Worm (Caenorhabditis elegans): ENCODE data around the gene clec-171.

The clec-171 gene

DNA sequence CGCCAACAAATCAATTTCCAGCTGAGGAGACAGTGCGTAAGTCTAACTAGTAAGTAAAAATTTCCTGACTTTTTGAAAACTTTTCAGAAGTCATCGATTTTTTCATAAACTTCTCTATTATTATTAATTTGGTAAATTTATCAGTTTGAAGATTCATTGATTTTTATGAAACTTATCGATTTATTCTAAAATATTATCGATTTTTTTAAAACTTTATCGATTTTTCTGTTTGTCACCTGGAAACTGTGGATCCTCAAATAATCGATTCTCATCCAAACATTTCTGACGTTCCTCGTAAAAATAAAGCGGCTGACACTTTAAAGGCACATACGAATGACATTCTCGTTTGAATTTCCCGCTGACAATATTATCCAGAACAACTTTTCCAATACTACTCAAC, 6.8 kb upstream of the clec-171 start:
- TF ChIP-seq cnd-1 (tag; optimal IDR thresholded peaks at IDR 0.05) (no peak), mep-1 (tag; optimal IDR thresholded peaks at IDR 0.05) (no peak), ceh-83 (GFP tag; optimal IDR thresholded peaks at IDR 0.05) (no peak), mab-5 (tag; optimal IDR thresholded peaks at IDR 0.05) (no peak), mls-2 (tag; optimal IDR thresholded peaks at IDR 0.05) (no peak), ceh-39 (tag; optimal IDR thresholded peaks at IDR 0.05) (no peak), sptf-1 (tag; optimal IDR thresholded peaks at IDR 0.05) (no peak), nhr-28 (tag; optimal IDR thresholded peaks at IDR 0.05) (no peak), unc-39 (tag; optimal IDR thresholded peaks at IDR 0.05) (no peak), pha-4 (tag; optimal IDR thresholded peaks at IDR 0.05) (no peak), hlh-1 (tag; optimal IDR thresholded peaks at IDR 0.05) (no peak), lin-32 (GFP tag; optimal IDR thresholded peaks at IDR 0.05) (no peak), drap-1 (GFP tag; optimal IDR thresholded peaks at IDR 0.05) (no peak), lsy-2 (tag; optimal IDR thresholded peaks at IDR 0.05) (no peak), blmp-1 (tag; optimal IDR thresholded peaks at IDR 0.05) (no peak), nhr-237 (tag; optimal IDR thresholded peaks at IDR 0.05) (no peak), ceh-43 (GFP tag; optimal IDR thresholded peaks at IDR 0.05) (no peak), elt-3 (tag; optimal IDR thresholded peaks at IDR 0.05) (no peak), ham-2 (GFP tag; optimal IDR thresholded peaks at IDR 0.05) (no peak)

DNA sequence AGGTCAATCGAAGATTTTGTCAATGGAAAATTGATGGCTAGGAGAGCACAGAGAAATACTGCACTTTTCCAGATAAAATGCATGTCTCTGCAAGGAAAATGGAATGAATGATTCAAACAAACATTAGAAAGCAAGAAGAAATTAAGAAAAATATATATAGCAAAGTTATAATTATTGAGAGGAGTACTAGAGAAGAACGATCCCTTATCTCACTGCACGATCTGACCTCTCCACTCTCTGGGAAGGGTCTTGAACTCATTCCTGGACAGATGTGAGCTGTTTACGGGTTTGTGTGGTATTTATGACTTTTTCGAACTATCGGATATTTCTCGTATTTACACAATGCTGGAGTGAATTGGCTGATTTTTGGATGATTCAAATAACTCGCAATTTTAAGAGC, 3.1 kb upstream of the clec-171 start, which contains the start of gene Y77E11A.23:
TSS of gene Y77E11A.23 (minus strand) at position 107 of the 400 bp plus-strand sequence.
- no peak for TF ChIP-seq mab-5 (tag; optimal IDR thresholded peaks at IDR 0.05)
- peak; percentile 93 for TF ChIP-seq elt-1 (tag; optimal IDR thresholded peaks at IDR 0.05; ENCODE audit: borderline replicate concordance, insufficient read depth)
- peak; percentile 19 for TF ChIP-seq nhr-2 (tag; optimal IDR thresholded peaks at IDR 0.05)

DNA sequence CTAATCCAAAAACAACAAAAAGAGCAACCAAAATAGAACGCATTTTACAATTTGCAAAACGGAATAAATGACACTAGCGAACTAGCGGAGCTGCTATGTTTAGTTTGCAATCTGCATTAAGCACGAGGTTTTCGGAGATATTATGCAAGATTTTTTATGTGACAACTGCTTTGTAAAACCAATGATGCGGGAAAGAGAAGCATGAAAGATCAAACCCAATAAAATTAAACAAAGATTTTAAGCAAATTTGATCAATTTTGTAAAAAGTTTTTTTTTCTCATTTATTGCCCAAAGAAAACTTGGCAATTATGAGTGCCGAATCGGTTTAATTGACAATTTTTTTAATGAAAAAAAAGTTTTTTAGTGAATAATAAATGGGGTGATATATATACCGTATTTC, 2.2 kb downstream of the clec-171 start, which contains the start of gene Y77E11A.8:
TSS of gene Y77E11A.8 (minus strand) at position 101 of the 400 bp plus-strand sequence.
- TF ChIP-seq nhr-2 (tag; optimal IDR thresholded peaks at IDR 0.05) (no peak), pha-4 (tag; optimal IDR thresholded peaks at IDR 0.05) (no peak), nhr-12 (tag; optimal IDR thresholded peaks at IDR 0.05) (no peak), ztf-11 (tag; optimal IDR thresholded peaks at IDR 0.05) (no peak)

ce11 chrIV:1420603-1421002, 6.6 kb downstream of the clec-171 start, which contains the start of gene jtr-1:
Gene jtr-1, plus strand, starts transcription at chrIV:1420929.
- TF ChIP-seq ham-2 (GFP tag; optimal IDR thresholded peaks at IDR 0.05) (no peak), cnd-1 (tag; optimal IDR thresholded peaks at IDR 0.05) (no peak), unc-62 (GFP tag; optimal IDR thresholded peaks at IDR 0.05) (no peak), bed-3 (GFP tag; optimal IDR thresholded peaks at IDR 0.05) (no peak), flh-1 (GFP tag; optimal IDR thresholded peaks at IDR 0.05) (no peak), pha-4 (tag; optimal IDR thresholded peaks at IDR 0.05) (no peak), lin-32 (GFP tag; optimal IDR thresholded peaks at IDR 0.05) (no peak), ztf-11 (tag; optimal IDR thresholded peaks at IDR 0.05) (no peak), nhr-2 (tag; optimal IDR thresholded peaks at IDR 0.05) (no peak), ceh-39 (tag; optimal IDR thresholded peaks at IDR 0.05) (no peak), ceh-83 (GFP tag; optimal IDR thresholded peaks at IDR 0.05) (no peak), mab-5 (tag; optimal IDR thresholded peaks at IDR 0.05) (no peak), zip-8 (tag; optimal IDR thresholded peaks at IDR 0.05) (no peak), sptf-1 (tag; optimal IDR thresholded peaks at IDR 0.05) (no peak), lsy-2 (tag; optimal IDR thresholded peaks at IDR 0.05) (no peak)

- TF ChIP-seq lsy-2 (tag; optimal IDR thresholded peaks at IDR 0.05) (peak; percentile 85), drap-1 (GFP tag; optimal IDR thresholded peaks at IDR 0.05) (peak; percentile 63), cnd-1 (tag; optimal IDR thresholded peaks at IDR 0.05) (no peak), lin-13 (tag; optimal IDR thresholded peaks at IDR 0.05) (peak; percentile 86), pha-4 (tag; optimal IDR thresholded peaks at IDR 0.05) (peak; percentile 86), mls-2 (tag; optimal IDR thresholded peaks at IDR 0.05) (peak; percentile 29), nhr-76 (tag; optimal IDR thresholded peaks at IDR 0.05) (no peak), sptf-1 (tag; optimal IDR thresholded peaks at IDR 0.05) (peak; percentile 80), lin-32 (GFP tag; optimal IDR thresholded peaks at IDR 0.05) (peak; percentile 43), bed-3 (GFP tag; optimal IDR thresholded peaks at IDR 0.05) (no peak), elt-3 (tag; optimal IDR thresholded peaks at IDR 0.05) (no peak), M03D4.4 (tag; optimal IDR thresholded peaks at IDR 0.05) (peak; percentile 23), nhr-237 (tag; optimal IDR thresholded peaks at IDR 0.05) (peak; percentile 95), hlh-1 (tag; optimal IDR thresholded peaks at IDR 0.05) (peak; percentile 34), tbx-8 (GFP tag; optimal IDR thresholded peaks at IDR 0.05) (no peak), mep-1 (tag; optimal IDR thresholded peaks at IDR 0.05) (peak; percentile 97), ham-2 (GFP tag; optimal IDR thresholded peaks at IDR 0.05) (peak; percentile 15), flh-1 (GFP tag; optimal IDR thresholded peaks at IDR 0.05) (peak; percentile 3), unc-62 (GFP tag; optimal IDR thresholded peaks at IDR 0.05) (peak; percentile 67), mab-5 (tag; optimal IDR thresholded peaks at IDR 0.05) (peak; percentile 10), ceh-39 (tag; optimal IDR thresholded peaks at IDR 0.05) (peak; percentile 90), ces-1 (GFP tag; optimal IDR thresholded peaks at IDR 0.05) (peak; percentile 81), ceh-43 (GFP tag; optimal IDR thresholded peaks at IDR 0.05) (no peak), blmp-1 (tag; optimal IDR thresholded peaks at IDR 0.05) (no peak), ztf-11 (tag; optimal IDR thresholded peaks at IDR 0.05) (no peak), unc-120 (tag; optimal IDR thresholded peaks at IDR 0.05; ENCODE audit: poor library complexity, severe bottlenecking) (peak; percentile 72), elt-1 (tag; optimal IDR thresholded peaks at IDR 0.05; ENCODE audit: borderline replicate concordance, insufficient read depth) (no peak), snpc-4 (tag; optimal IDR thresholded peaks at IDR 0.05) (no peak), zip-8 (tag; optimal IDR thresholded peaks at IDR 0.05) (no peak)
These were observed 7.2 kb downstream of the clec-171 start, which contains the start of gene Y77E11A.7 for ce11 chrIV:1419795-1420509. Gene Y77E11A.7, minus strand, starts transcription at chrIV:1419849.
